Worm (Caenorhabditis elegans): Measurements from ENCODE around the gene osm-5.

osm-5 gene

DNA sequence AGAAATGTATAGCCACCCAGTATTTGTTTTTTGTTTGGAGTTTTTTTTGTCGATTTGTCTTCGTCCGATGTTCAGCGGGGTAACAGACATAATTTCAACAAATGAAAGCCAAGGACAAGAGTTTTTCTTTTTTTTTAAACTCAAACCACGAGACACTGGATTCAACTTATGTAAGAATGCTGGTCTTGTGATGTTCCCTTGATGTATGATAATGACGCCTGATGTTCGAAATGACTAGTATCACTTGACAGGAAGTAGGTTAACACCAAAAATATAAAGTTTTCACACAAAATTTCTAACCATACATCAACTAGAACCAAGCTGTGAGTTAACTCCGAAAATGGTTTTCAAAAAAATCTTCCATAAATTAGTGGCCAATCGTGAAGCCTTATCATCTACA is 13.9 kb upstream of the osm-5 start (continued):
- TF ChIP-seq mxl-1 (tag; optimal IDR thresholded peaks at IDR 0.05) (no peak), egl-44 (GFP tag; IDR thresholded peaks at IDR 0.05) (no peak), attf-3 (GFP tag; conservative IDR thresholded peaks at IDR 0.05) (no peak), akir-1 (GFP tag; optimal IDR thresholded peaks at IDR 0.05) (no peak), B0261.1 (tag; optimal IDR thresholded peaks at IDR 0.05) (no peak), hsf-1 (GFP tag; IDR thresholded peaks at IDR 0.05) (no peak), madf-3 (GFP tag; IDR thresholded peaks at IDR 0.05) (no peak), ceh-91 (GFP tag; IDR thresholded peaks at IDR 0.05) (no peak), pha-4 (tag; optimal IDR thresholded peaks at IDR 0.05) (no peak), lin-26 (GFP tag; IDR thresholded peaks at IDR 0.05) (peak; percentile 8; the same call in 1 of the 2 replicates), mcd-1 (GFP tag; IDR thresholded peaks at IDR 0.05) (no peak), F55B11.4 (tag; optimal IDR thresholded peaks at IDR 0.05; ENCODE audit: borderline replicate concordance, insufficient read depth) (no peak), ceh-79 (tag; optimal IDR thresholded peaks at IDR 0.05) (no peak), B0336.3 (GFP tag; IDR thresholded peaks at IDR 0.05) (no peak), rpc-1 (optimal IDR thresholded peaks at IDR 0.05) (no peak), rpc-1 (tag; optimal IDR thresholded peaks at IDR 0.05) (no peak), unc-130 (GFP tag; optimal IDR thresholded peaks at IDR 0.05) (no peak), ztf-6 (GFP tag; IDR thresholded peaks at IDR 0.05) (no peak), nhr-90 (tag; optimal IDR thresholded peaks at IDR 0.05) (no peak), K11D2.4 (GFP tag; IDR thresholded peaks at IDR 0.05) (peak; percentile 48; the same call in 1 of the 2 replicates), cebp-1 (GFP tag; IDR thresholded peaks at IDR 0.05) (0 out of 2 replicates have a peak, but pooled peaks have one; percentile 18), cebp-1 (tag; optimal IDR thresholded peaks at IDR 0.05) (peak; percentile 42), ceh-27 (GFP tag; optimal IDR thresholded peaks at IDR 0.05) (no peak), F39B2.1 (GFP tag; IDR thresholded peaks at IDR 0.05) (no peak), zfh-2 (GFP tag; conservative IDR thresholded peaks at IDR 0.05) (no peak), Y67H2A.10 (GFP tag; conservative IDR thresholded peaks at IDR 0.05) (no peak), nfya-2 (GFP tag; IDR thresholded peaks at IDR 0.05) (no peak), lsy-27 (tag; optimal IDR thresholded peaks at IDR 0.05; ENCODE audit: borderline replicate concordance, insufficient read depth) (no peak), efl-1 (GFP tag; optimal IDR thresholded peaks at IDR 0.05) (no peak), sptf-2 (GFP tag; optimal IDR thresholded peaks at IDR 0.05) (no peak), snpc-4 (GFP tag; optimal IDR thresholded peaks at IDR 0.05) (no peak), snpc-4 (tag; optimal IDR thresholded peaks at IDR 0.05) (no peak), B0019.2 (GFP tag; conservative IDR thresholded peaks at IDR 0.05) (no peak), ztf-25 (GFP tag; IDR thresholded peaks at IDR 0.05) (no peak), lsl-1 (GFP tag; optimal IDR thresholded peaks at IDR 0.05) (no peak), D2030.7 (GFP tag; IDR thresholded peaks at IDR 0.05) (no peak), ceh-40 (GFP tag; IDR thresholded peaks at IDR 0.05) (no peak), lin-35 (GFP tag; optimal IDR thresholded peaks at IDR 0.05) (peak in 1 of 3 experiments; percentile 6), ztf-28 (GFP tag; IDR thresholded peaks at IDR 0.05) (no peak), nfyb-1 (GFP tag; IDR thresholded peaks at IDR 0.05) (no peak; the same call in 1 of the 2 replicates), bed-2 (GFP tag; IDR thresholded peaks at IDR 0.05) (no peak), chd-7 (tag; optimal IDR thresholded peaks at IDR 0.05) (no peak), C17E4.6 (GFP tag; IDR thresholded peaks at IDR 0.05) (no peak), sea-2 (GFP tag; IDR thresholded peaks at IDR 0.05) (no peak), lin-54 (GFP tag; optimal IDR thresholded peaks at IDR 0.05) (no peak), ztf-26 (tag; optimal IDR thresholded peaks at IDR 0.05) (no peak)
